Fruit fly (Drosophila melanogaster): ENCODE measurements around the gene wnd.

wnd gene

DNA sequence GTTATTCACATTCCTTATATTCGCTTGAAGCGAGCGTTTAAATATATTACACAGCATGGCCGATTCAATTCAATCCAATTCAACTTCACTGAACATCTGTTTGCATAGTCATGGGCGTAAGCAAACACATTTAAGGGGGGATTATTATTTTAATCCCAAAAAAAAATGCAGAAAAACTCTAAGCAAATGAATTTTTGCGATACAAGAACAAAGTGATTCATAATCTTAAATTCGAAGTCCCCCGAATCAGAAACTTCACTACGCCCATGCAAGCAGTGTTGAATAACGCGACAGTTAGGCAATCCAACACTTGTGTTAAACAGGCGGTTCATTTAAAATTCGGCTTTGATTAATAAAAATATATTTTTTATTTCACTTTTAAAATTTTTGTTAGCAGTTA lies 45.2 kb downstream of the wnd start, which contains the start of gene CG14100 (continued):
- peak; percentile 100 for TF ChIP-seq CoRest (tag; optimal IDR thresholded peaks at IDR 0.05)
- peak; percentile 99 for TF ChIP-seq scrt (GFP tag; optimal IDR thresholded peaks at IDR 0.05)
- peak; percentile 100 for TF ChIP-seq ci (GFP tag; IDR thresholded peaks at IDR 0.05)
- peak; percentile 100 for TF ChIP-seq CG8924 (tag; optimal IDR thresholded peaks at IDR 0.05)
- TF ChIP-seq CG14860 (GFP tag; IDR thresholded peaks at IDR 0.05; ENCODE audit: partially characterized antibody), result no peak
- peak; percentile 100 for TF ChIP-seq CG5245 (GFP tag; optimal IDR thresholded peaks at IDR 0.05)
- peak; percentile 100 for TF ChIP-seq dan (GFP tag; IDR thresholded peaks at IDR 0.05)
- peak; percentile 100 for TF ChIP-seq jing (GFP tag; optimal IDR thresholded peaks at IDR 0.05)
- peak; percentile 100 for TF ChIP-seq BtbVII (GFP tag; optimal IDR thresholded peaks at IDR 0.05)
- peak; percentile 100 for TF ChIP-seq CG6854 (GFP tag; optimal IDR thresholded peaks at IDR 0.05)

DNA sequence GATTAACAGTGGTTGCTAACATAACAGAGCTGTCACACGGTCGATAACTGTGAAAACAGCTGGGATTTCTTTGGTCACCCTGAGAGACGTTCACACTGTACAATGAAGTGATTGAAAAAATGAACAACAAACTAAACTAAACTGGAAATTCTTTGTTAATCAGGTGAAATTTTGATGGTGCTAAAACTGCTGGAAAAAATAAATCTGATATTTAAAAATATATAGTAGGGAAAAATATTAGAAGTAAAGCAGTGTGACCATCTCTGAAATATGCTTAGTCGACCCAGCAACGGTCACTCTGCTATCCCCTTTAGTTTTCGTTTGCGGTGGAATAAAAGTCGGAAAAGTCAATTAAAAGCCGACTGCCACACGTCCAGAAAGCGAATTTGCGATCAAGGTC lies 49.6 kb downstream of the wnd start, which contains the start of the genes CG9231 and CG9330:
CG9231 (minus strand) TSS at position 25 of the 400 bp plus-strand sequence.
CG9330 (plus strand) TSS at position 275 of the 400 bp plus-strand sequence.
- TF ChIP-seq CG6813 (GFP tag; optimal IDR thresholded peaks at IDR 0.05) (no peak), knrl (GFP tag; IDR thresholded peaks at IDR 0.05; ENCODE audit: partially characterized antibody) (0 out of 3 replicates have a peak, but pooled peaks have one; percentile 32), CG4617 (GFP tag; optimal IDR thresholded peaks at IDR 0.05; ENCODE audit: borderline replicate concordance) (peak; percentile 85), nerfin-1 (tag; optimal IDR thresholded peaks at IDR 0.05) (peak; percentile 55), Stat92E (GFP tag; optimal IDR thresholded peaks at IDR 0.05) (peak in 1 of 3 experiments; percentile 42), Eip74EF (GFP tag; optimal IDR thresholded peaks at IDR 0.05) (peak in 1 of 2 experiments; percentile 41), ind (GFP tag; optimal IDR thresholded peaks at IDR 0.05) (peak; percentile 23), CG12391 (tag; optimal IDR thresholded peaks at IDR 0.05) (peak; percentile 82), Chrac-16 (GFP tag; optimal IDR thresholded peaks at IDR 0.05) (no peak), CG8924 (tag; optimal IDR thresholded peaks at IDR 0.05) (peak; percentile 3), zfh1 (GFP tag; IDR thresholded peaks at IDR 0.05) (0 out of 3 replicates have a peak, but pooled peaks have one; percentile 5), CG6689 (GFP tag; IDR thresholded peaks at IDR 0.05) (no peak), NC2β (GFP tag; optimal IDR thresholded peaks at IDR 0.05) (no peak), Sin3A (optimal IDR thresholded peaks at IDR 0.05) (peak; percentile 80), CG17186 (GFP tag; optimal IDR thresholded peaks at IDR 0.05) (peak; percentile 40), CG13287 (GFP tag; IDR thresholded peaks at IDR 0.05; ENCODE audit: partially characterized antibody) (peak; percentile 58), fd64A (GFP tag; optimal IDR thresholded peaks at IDR 0.05) (no peak), CG18262 (tag; optimal IDR thresholded peaks at IDR 0.05) (peak; percentile 50), wek (GFP tag; optimal IDR thresholded peaks at IDR 0.05) (no peak), CG11504 (tag; optimal IDR thresholded peaks at IDR 0.05) (peak; percentile 50), CG12942 (GFP tag; optimal IDR thresholded peaks at IDR 0.05) (no peak), CG7839 (tag; optimal IDR thresholded peaks at IDR 0.05) (peak; percentile 2), CG30403 (GFP tag; optimal IDR thresholded peaks at IDR 0.05) (peak; percentile 61), CG15514 (GFP tag; optimal IDR thresholded peaks at IDR 0.05) (peak; percentile 50), CG16779 (GFP tag; IDR thresholded peaks at IDR 0.05) (no peak), ap (GFP tag; IDR thresholded peaks at IDR 0.05) (no peak), CG31441 (GFP tag; IDR thresholded peaks at IDR 0.05) (peak; percentile 24; the same call in 1 of the 2 replicates), seq (GFP tag; IDR thresholded peaks at IDR 0.05) (no peak), CG7357 (GFP tag; IDR thresholded peaks at IDR 0.05) (0 out of 3 replicates have a peak, but pooled peaks have one; percentile 55), trem (tag; optimal IDR thresholded peaks at IDR 0.05) (peak; percentile 84), Scr (GFP tag; IDR thresholded peaks at IDR 0.05; ENCODE audit: partially characterized antibody) (peak; percentile 29; the same call in 1 of the 2 replicates), sd (tag; optimal IDR thresholded peaks at IDR 0.05) (peak; percentile 50), oc (tag; optimal IDR thresholded peaks at IDR 0.05) (no peak), Dad (GFP tag; optimal IDR thresholded peaks at IDR 0.05) (peak; percentile 3), CG8290 (GFP tag; optimal IDR thresholded peaks at IDR 0.05) (peak; percentile 33), CG8290 (tag; optimal IDR thresholded peaks at IDR 0.05) (no peak), eyg (GFP tag; optimal IDR thresholded peaks at IDR 0.05) (no peak), lola (GFP tag; optimal IDR thresholded peaks at IDR 0.05) (peak in 1 of 3 experiments; percentile 19), CG16815 (GFP tag; optimal IDR thresholded peaks at IDR 0.05) (no peak)

Data from whole organism, embryonic.